Worm (Caenorhabditis elegans) whole organism, young adult: ENCODE data around the gene Y5F2A.4.

Source experiments
- B0336.3 ChIP-seq: fragments of 200-800 bp; sonication (Bioruptor generic); IDR thresholded peaks from 2 replicates; pipeline ENCODE4 v1.3.6; 2022; ENCODE audit warnings: missing genetic modification characterization, missing compliant biosample characterization
- F10E7.11 ChIP-seq: sonication (generic microtip); optimal IDR thresholded peaks from 2 replicates; lab custom pipeline; 2017; ENCODE audit warnings: mild to moderate bottlenecking, missing genetic modification characterization, moderate library complexity, missing compliant biosample characterization
- F22D6.2 ChIP-seq: sonication (generic microtip); optimal IDR thresholded peaks from 2 replicates; lab custom pipeline; 2016; ENCODE audit warnings: mild to moderate bottlenecking, missing genetic modification characterization, missing compliant biosample characterization
- F23B12.7 ChIP-seq: sonication (generic microtip); optimal IDR thresholded peaks from 2 replicates; lab custom pipeline; 2017; ENCODE audit warnings: missing genetic modification characterization, mild to moderate bottlenecking, missing compliant biosample characterization, antibody characterized with exemption, moderate library complexity; ENCODE audit not compliant: insufficient read depth
- F49E8.2 ChIP-seq: sonication (generic microtip); optimal IDR thresholded peaks from 3 replicates; lab custom pipeline; 2017; ENCODE audit warnings: missing genetic modification characterization, mild to moderate bottlenecking, missing compliant biosample characterization, antibody characterized with exemption, moderate library complexity; ENCODE audit not compliant: insufficient read depth
- Y53F4B.3 ChIP-seq: fragments of 200-800 bp; sonication (Bioruptor generic); IDR thresholded peaks from 2 replicates; pipeline ENCODE4 v1.3.6; 2022; ENCODE audit warnings: missing genetic modification reagents, missing genetic modification characterization, missing compliant biosample characterization
- Y53G8AR.9 ChIP-seq: fragments of 200-800 bp; sonication (Bioruptor generic); conservative IDR thresholded peaks from 2 replicates; pipeline ENCODE4 v1.3.6; 2022; ENCODE audit warnings: missing genetic modification reagents, missing genetic modification characterization, missing compliant biosample characterization
- Y56A3A.18 ChIP-seq: fragments of 200-800 bp; sonication (Bioruptor generic); IDR thresholded peaks from 2 replicates; pipeline ENCODE4 v1.3.6; 2022; ENCODE audit warnings: missing genetic modification reagents, missing genetic modification characterization, missing compliant biosample characterization
- Y95B8A.8 ChIP-seq: fragments of 200-800 bp; sonication (Bioruptor generic); IDR thresholded peaks from 2 replicates; pipeline ENCODE4 v1.3.6; 2022; ENCODE audit warnings: missing genetic modification reagents, missing genetic modification characterization, missing compliant biosample characterization
- ama-1 ChIP-seq, 3 experiments: fragments of 150-350 bp in 1 of 3; sonication (generic microtip) in 2 of 3; optimal IDR thresholded peaks; 2 replicates each; lab custom pipeline; 2014 to 2018; ENCODE audit warnings: missing biosample characterization in 2 of 3, missing genetic modification characterization in 2 of 3, missing genetic modification reagents in 2 of 3
- athp-1 ChIP-seq: sonication (generic microtip); optimal IDR thresholded peaks from 2 replicates; lab custom pipeline; 2017; ENCODE audit warnings: mild to moderate bottlenecking, missing genetic modification characterization, missing compliant biosample characterization
- attf-5 ChIP-seq: fragments of 200-800 bp; sonication (Bioruptor generic); optimal IDR thresholded peaks from 2 replicates; lab custom pipeline; 2018; ENCODE audit warnings: mild to moderate bottlenecking, missing genetic modification characterization, missing compliant biosample characterization
- attf-6 ChIP-seq: fragments of 200-800 bp; sonication (Bioruptor generic); IDR thresholded peaks from 2 replicates; pipeline ENCODE4 v1.3.6; 2022; ENCODE audit warnings: missing genetic modification reagents, missing genetic modification characterization, missing compliant biosample characterization
- cebp-1 ChIP-seq, 2 experiments: fragments of 200-800 bp in 1 of 2; sonication (Bioruptor generic) in 1 of 2; sonication (generic microtip) in 1 of 2; IDR thresholded peaks in 1 of 2; optimal IDR thresholded peaks in 1 of 2; 2 replicates each; pipeline versions ENCODE4 v1.3.6 to Lab custom; 2017 to 2022; ENCODE audit warnings: missing compliant biosample characterization in 2 of 2, missing genetic modification characterization in 2 of 2, mild to moderate bottlenecking in 1 of 2, missing genetic modification reagents in 1 of 2, moderate library complexity in 1 of 2
- cebp-2 ChIP-seq: fragments of 200-800 bp; sonication (Bioruptor generic); IDR thresholded peaks from 2 replicates; pipeline ENCODE4 v1.3.6; 2022; ENCODE audit warnings: missing genetic modification characterization, missing compliant biosample characterization
- ceh-27 ChIP-seq: fragments of 200-800 bp; sonication (Bioruptor generic); optimal IDR thresholded peaks from 2 replicates; lab custom pipeline; 2018; ENCODE audit warnings: mild to moderate bottlenecking, missing genetic modification characterization, moderate library complexity, missing compliant biosample characterization
- ceh-58 ChIP-seq: fragments of 200-800 bp; sonication (Bioruptor generic); IDR thresholded peaks from 2 replicates; pipeline ENCODE4 v1.3.6; 2022; ENCODE audit warnings: missing genetic modification characterization, missing compliant biosample characterization
- chd-7 ChIP-seq: sonication (generic microtip); optimal IDR thresholded peaks from 2 replicates; lab custom pipeline; 2016; ENCODE audit warnings: mild to moderate bottlenecking, missing genetic modification characterization, moderate library complexity, missing compliant biosample characterization
- die-1 ChIP-seq: sonication (generic microtip); optimal IDR thresholded peaks from 2 replicates; lab custom pipeline; 2016; ENCODE audit warnings: missing genotype, mild to moderate bottlenecking, missing genetic modification characterization, missing compliant biosample characterization
- ekl-4 ChIP-seq: fragments of 200-800 bp; sonication (Bioruptor generic); IDR thresholded peaks from 2 replicates; pipeline ENCODE4 v1.3.6; 2022; ENCODE audit warnings: missing genetic modification reagents, missing genetic modification characterization, missing compliant biosample characterization
- gei-17 ChIP-seq: fragments of 200-800 bp; sonication (Bioruptor generic); optimal IDR thresholded peaks from 2 replicates; lab custom pipeline; 2018; ENCODE audit warnings: mild to moderate bottlenecking, missing genetic modification characterization, missing compliant biosample characterization
- hlh-12 ChIP-seq: sonication (generic microtip); optimal IDR thresholded peaks from 2 replicates; lab custom pipeline; 2016; ENCODE audit warnings: missing genetic modification characterization, missing compliant biosample characterization
- hmg-1.2 ChIP-seq: fragments of 200-800 bp; sonication (Bioruptor generic); IDR thresholded peaks from 2 replicates; pipeline ENCODE4 v1.3.6; 2022; ENCODE audit warnings: missing genetic modification reagents, missing genetic modification characterization, missing compliant biosample characterization
- hmg-20 ChIP-seq: fragments of 200-800 bp; sonication (Bioruptor generic); IDR thresholded peaks from 2 replicates; pipeline ENCODE4 v1.3.6; 2022; ENCODE audit warnings: missing genetic modification reagents, missing genetic modification characterization, missing compliant biosample characterization
- hrde-1 ChIP-seq: sonication (generic microtip); optimal IDR thresholded peaks from 2 replicates; lab custom pipeline; 2016; ENCODE audit warnings: missing genetic modification characterization, mild to moderate bottlenecking, missing compliant biosample characterization, moderate library complexity, missing genotype, missing genetic modification reagents, borderline replicate concordance
- hsf-1 ChIP-seq: fragments of 200-800 bp; sonication (Bioruptor generic); IDR thresholded peaks from 2 replicates; pipeline ENCODE4 v1.3.6; 2022; ENCODE audit warnings: missing genetic modification reagents, missing genetic modification characterization, missing compliant biosample characterization
- let-607 ChIP-seq, 2 experiments: fragments of 200-800 bp in 1 of 2; sonication (Bioruptor generic) in 1 of 2; sonication (generic microtip) in 1 of 2; optimal IDR thresholded peaks; 2 replicates each; lab custom pipeline; 2016 to 2018; ENCODE audit warnings: mild to moderate bottlenecking in 2 of 2, missing compliant biosample characterization in 2 of 2, missing genetic modification characterization in 2 of 2, moderate library complexity in 2 of 2, missing genotype in 1 of 2
- lin-35 ChIP-seq, 3 experiments: fragments of 150-350 bp in 2 of 3; sonication (generic microtip) in 1 of 3; optimal IDR thresholded peaks; 2 replicates each; lab custom pipeline; 2014 to 2018; ENCODE audit warnings: missing biosample characterization in 3 of 3, missing genetic modification characterization in 3 of 3, missing genetic modification reagents in 3 of 3
- lin-40 ChIP-seq: sonication (generic microtip); optimal IDR thresholded peaks from 2 replicates; lab custom pipeline; 2016; ENCODE audit warnings: missing genetic modification characterization, mild to moderate bottlenecking, missing compliant biosample characterization, missing genotype, missing genetic modification reagents
- lin-54 ChIP-seq: fragments of 200-800 bp; sonication (Bioruptor generic); optimal IDR thresholded peaks from 2 replicates; lab custom pipeline; 2018; ENCODE audit warnings: mild to moderate bottlenecking, missing genetic modification characterization, missing compliant biosample characterization
- madf-6 ChIP-seq: fragments of 200-800 bp; sonication (Bioruptor generic); IDR thresholded peaks from 2 replicates; pipeline ENCODE4 v1.3.6; 2022; ENCODE audit warnings: missing genetic modification reagents, missing genetic modification characterization, missing compliant biosample characterization
- nfyb-1 ChIP-seq: fragments of 200-800 bp; sonication (Bioruptor generic); IDR thresholded peaks from 2 replicates; pipeline ENCODE4 v1.3.6; 2022; ENCODE audit warnings: missing genetic modification reagents, missing genetic modification characterization, missing compliant biosample characterization
- nhr-27 ChIP-seq: fragments of 200-800 bp; sonication (Bioruptor generic); optimal IDR thresholded peaks from 2 replicates; lab custom pipeline; 2018; ENCODE audit warnings: mild to moderate bottlenecking, missing genetic modification characterization, moderate library complexity, missing compliant biosample characterization
- nhr-90 ChIP-seq: sonication (generic microtip); optimal IDR thresholded peaks from 2 replicates; lab custom pipeline; 2016; ENCODE audit warnings: missing genotype, mild to moderate bottlenecking, missing genetic modification characterization, missing compliant biosample characterization
- rcor-1 ChIP-seq: fragments of 200-800 bp; sonication (Bioruptor generic); IDR thresholded peaks from 2 replicates; pipeline ENCODE4 v1.3.6; 2022; ENCODE audit warnings: missing genetic modification reagents, missing genetic modification characterization, missing compliant biosample characterization
- rec-8 ChIP-seq, 2 experiments: sonication (generic microtip); optimal IDR thresholded peaks; 2 replicates each; lab custom pipeline; 2016; ENCODE audit warnings: mild to moderate bottlenecking in 2 of 2, missing genetic modification characterization in 2 of 2, missing genetic modification reagents in 2 of 2, missing genotype in 2 of 2, missing biosample characterization in 1 of 2, missing compliant biosample characterization in 1 of 2, moderate library complexity in 1 of 2
- repo-1 ChIP-seq: sonication (generic microtip); optimal IDR thresholded peaks from 2 replicates; lab custom pipeline; 2017; ENCODE audit warnings: mild to moderate bottlenecking, missing genetic modification characterization, missing compliant biosample characterization
- snpc-1.1 ChIP-seq: sonication (generic microtip); optimal IDR thresholded peaks from 2 replicates; lab custom pipeline; 2017; ENCODE audit warnings: missing genetic modification characterization, mild to moderate bottlenecking, missing compliant biosample characterization, antibody characterized with exemption, moderate library complexity, missing genotype, missing genetic modification reagents; ENCODE audit not compliant: insufficient read depth
- snpc-1.3 ChIP-seq: sonication (generic microtip); optimal IDR thresholded peaks from 2 replicates; lab custom pipeline; 2017; ENCODE audit warnings: missing genetic modification characterization, mild to moderate bottlenecking, missing compliant biosample characterization, antibody characterized with exemption, moderate library complexity, missing genotype, missing genetic modification reagents; ENCODE audit not compliant: insufficient read depth
- somi-1 ChIP-seq: fragments of 200-800 bp; sonication (Bioruptor generic); optimal IDR thresholded peaks from 2 replicates; lab custom pipeline; 2018; ENCODE audit warnings: mild to moderate bottlenecking, missing genetic modification characterization, missing compliant biosample characterization
- sptf-2 ChIP-seq: fragments of 200-800 bp; sonication (Bioruptor generic); optimal IDR thresholded peaks from 2 replicates; lab custom pipeline; 2018; ENCODE audit warnings: mild to moderate bottlenecking, missing genetic modification characterization, missing compliant biosample characterization
- tlf-1 ChIP-seq: fragments of 200-800 bp; sonication (Bioruptor generic); optimal IDR thresholded peaks from 2 replicates; lab custom pipeline; 2018; ENCODE audit warnings: mild to moderate bottlenecking, missing genetic modification characterization, missing compliant biosample characterization
- unc-130 ChIP-seq: sonication (generic microtip); optimal IDR thresholded peaks from 2 replicates; lab custom pipeline; 2016; ENCODE audit warnings: missing genetic modification reagents, missing genetic modification characterization, missing compliant biosample characterization
- xnd-1 ChIP-seq: sonication (generic microtip); optimal IDR thresholded peaks from 2 replicates; lab custom pipeline; 2016; ENCODE audit warnings: missing genotype, missing genetic modification reagents, missing genetic modification characterization, missing compliant biosample characterization
- ztf-22 ChIP-seq: fragments of 200-800 bp; sonication (Bioruptor generic); optimal IDR thresholded peaks from 2 replicates; lab custom pipeline; 2018; ENCODE audit warnings: mild to moderate bottlenecking, missing genetic modification characterization, moderate library complexity, missing compliant biosample characterization

Gene Y5F2A.4

ce11 chrIV:11080823-11081285, 2.5 kb upstream of the Y5F2A.4 start, which contains the start of gene atg-7:
Gene atg-7 (minus strand): TSS chrIV:11081055.
- TF ChIP-seq Y53F4B.3 (GFP tag; lab: Robert Waterston, UW) (no peak), rec-8 (tag; optimal IDR thresholded peaks at IDR 0.05; lab: Kevin White, UChicago) (peak in 1 of 2 experiments; percentile 8), nfyb-1 (GFP tag; lab: Robert Waterston, UW) (peak; percentile 63; the same call in 1 of the 2 replicates), Y95B8A.8 (GFP tag; lab: Robert Waterston, UW) (no peak), nhr-27 (tag; lab: Kevin White, UChicago) (no peak), gei-17 (GFP tag; lab: Kevin White, UChicago) (peak; percentile 4), snpc-1.1 (no peak), ceh-58 (GFP tag; lab: Robert Waterston, UW) (no peak), ceh-27 (peak; percentile 36), ztf-22 (GFP tag; lab: Kevin White, UChicago) (peak; percentile 35), athp-1 (tag; lab: Kevin White, UChicago) (peak; percentile 35), lin-54 (GFP tag; lab: Kevin White, UChicago) (peak; percentile 43), B0336.3 (GFP tag; lab: Robert Waterston, UW) (peak; percentile 72), lin-35 (GFP tag; optimal IDR thresholded peaks at IDR 0.05; lab: Kevin White, UChicago) (peak in 1 of 3 experiments; percentile 13), F23B12.7 (tag; lab: Kevin White, UChicago) (no peak), lin-40 (tag; lab: Kevin White, UChicago) (peak; percentile 14), nhr-90 (peak; percentile 7), tlf-1 (GFP tag; lab: Kevin White, UChicago) (peak; percentile 70), attf-5 (peak; percentile 15), die-1 (tag; lab: Kevin White, UChicago) (peak; percentile 20), ama-1 (optimal IDR thresholded peaks at IDR 0.05; lab: Kevin White, UChicago) (peak; percentile 92), ama-1 (GFP tag; optimal IDR thresholded peaks at IDR 0.05; lab: Kevin White, UChicago) (peak; percentile 31 to 64), ekl-4 (GFP tag; lab: Robert Waterston, UW) (peak; percentile 78), cebp-2 (GFP tag; lab: Robert Waterston, UW) (0 out of 2 replicates have a peak, but pooled peaks have one; percentile 29), repo-1 (peak; percentile 76), F22D6.2 (tag; lab: Kevin White, UChicago) (no peak), sptf-2 (GFP tag; lab: Kevin White, UChicago) (no peak), hrde-1 (tag; lab: Kevin White, UChicago) (peak; percentile 74), rcor-1 (GFP tag; lab: Robert Waterston, UW) (no peak; the same call in 1 of the 2 replicates), F49E8.2 (tag; lab: Kevin White, UChicago) (peak; percentile 80), unc-130 (GFP tag; lab: Kevin White, UChicago) (no peak), snpc-1.3 (peak; percentile 1), hsf-1 (GFP tag; lab: Robert Waterston, UW) (0 out of 2 replicates have a peak, but pooled peaks have one; percentile 58), F10E7.11 (tag; lab: Kevin White, UChicago) (peak; percentile 60), chd-7 (tag; lab: Kevin White, UChicago) (peak; percentile 43), hmg-20 (GFP tag; lab: Robert Waterston, UW) (peak; percentile 4; the same call in 1 of the 2 replicates), attf-6 (GFP tag; lab: Robert Waterston, UW) (peak; percentile 76; the same call in 1 of the 2 replicates), xnd-1 (tag; lab: Kevin White, UChicago) (peak; percentile 28), hlh-12 (tag; lab: Kevin White, UChicago) (no peak), somi-1 (GFP tag; lab: Kevin White, UChicago) (peak; percentile 12), Y53G8AR.9 (GFP tag; lab: Robert Waterston, UW) (peak; percentile 40; the same call in 1 of the 2 replicates), let-607 (tag; optimal IDR thresholded peaks at IDR 0.05; lab: Kevin White, UChicago) (peak in 1 of 2 experiments; percentile 31), madf-6 (peak; percentile 39), hmg-1.2 (GFP tag; lab: Robert Waterston, UW) (peak; percentile 34; the same call in 1 of the 2 replicates), cebp-1 (GFP tag; IDR thresholded peaks at IDR 0.05; lab: Robert Waterston, UW) (no peak), cebp-1 (tag; optimal IDR thresholded peaks at IDR 0.05; lab: Kevin White, UChicago) (peak; percentile 40), Y56A3A.18 (GFP tag; lab: Robert Waterston, UW) (0 out of 2 replicates have a peak, but pooled peaks have one; percentile 18)
